Fruit fly (Drosophila melanogaster): Measurements from ENCODE around the gene Pburs.

Gene Pburs

dm6 chr2L:14432410-14433340, 15.5 kb upstream of the Pburs start (continued):
- TF ChIP-seq CG13775 (GFP tag; optimal IDR thresholded peaks at IDR 0.05) (no peak), ind (GFP tag; optimal IDR thresholded peaks at IDR 0.05) (no peak), mirr (GFP tag; optimal IDR thresholded peaks at IDR 0.05) (no peak), ci (GFP tag; IDR thresholded peaks at IDR 0.05) (peak; percentile 60; the same call in 2 of the 3 replicates), CG14860 (GFP tag; IDR thresholded peaks at IDR 0.05; ENCODE audit: partially characterized antibody) (no peak), CG2120 (GFP tag; optimal IDR thresholded peaks at IDR 0.05) (no peak), ranshi (GFP tag; IDR thresholded peaks at IDR 0.05) (no peak), CG18262 (tag; optimal IDR thresholded peaks at IDR 0.05) (no peak), fd96Cb (tag; optimal IDR thresholded peaks at IDR 0.05) (no peak), CG33557 (GFP tag; optimal IDR thresholded peaks at IDR 0.05) (peak; percentile 54), disco-r (GFP tag; optimal IDR thresholded peaks at IDR 0.05) (no peak), seq (GFP tag; IDR thresholded peaks at IDR 0.05) (peak; percentile 18; the same call in 1 of the 2 replicates), CG10274 (GFP tag; optimal IDR thresholded peaks at IDR 0.05) (no peak), Vsx1 (GFP tag; optimal IDR thresholded peaks at IDR 0.05) (peak; percentile 6), CG15601 (tag; optimal IDR thresholded peaks at IDR 0.05) (peak; percentile 26), sens (GFP tag) (peak; percentile 88), Hr78 (GFP tag; optimal IDR thresholded peaks at IDR 0.05) (no peak), slou (GFP tag; optimal IDR thresholded peaks at IDR 0.05) (no peak), Stat92E (GFP tag; optimal IDR thresholded peaks at IDR 0.05) (no peak), Hand (GFP tag; optimal IDR thresholded peaks at IDR 0.05) (no peak), chn (GFP tag; optimal IDR thresholded peaks at IDR 0.05) (no peak), CG10565 (GFP tag; optimal IDR thresholded peaks at IDR 0.05) (no peak), org-1 (GFP tag; optimal IDR thresholded peaks at IDR 0.05) (no peak), CG12299 (tag; optimal IDR thresholded peaks at IDR 0.05) (no peak), Med (GFP tag) (peak; percentile 77), CG30020 (tag; optimal IDR thresholded peaks at IDR 0.05) (no peak), lola (GFP tag; optimal IDR thresholded peaks at IDR 0.05) (peak in 1 of 3 experiments; percentile 36), vnd (GFP tag; IDR thresholded peaks at IDR 0.05; ENCODE audit: partially characterized antibody) (no peak), CG12769 (tag; optimal IDR thresholded peaks at IDR 0.05) (peak; percentile 3), CG32772 (GFP tag; IDR thresholded peaks at IDR 0.05) (no peak), sens-2 (GFP tag; IDR thresholded peaks at IDR 0.05) (peak; percentile 30; the same call in 1 of the 2 replicates), lab (GFP tag; optimal IDR thresholded peaks at IDR 0.05) (peak; percentile 22), CG2678 (tag; optimal IDR thresholded peaks at IDR 0.05) (no peak), CG9215 (GFP tag; IDR thresholded peaks at IDR 0.05) (no peak), GATAe (GFP tag; conservative IDR thresholded peaks at IDR 0.05) (no peak), cg (GFP tag; optimal IDR thresholded peaks at IDR 0.05) (no peak), CG4328 (GFP tag; optimal IDR thresholded peaks at IDR 0.05) (peak; percentile 13), CG9727 (GFP tag; optimal IDR thresholded peaks at IDR 0.05) (peak; percentile 35), CG12071 (GFP tag; optimal IDR thresholded peaks at IDR 0.05) (peak; percentile 5), Dref (GFP tag; IDR thresholded peaks at IDR 0.05) (no peak), Max (GFP tag; optimal IDR thresholded peaks at IDR 0.05) (no peak), al (GFP tag; IDR thresholded peaks at IDR 0.05) (no peak), CG11696 (GFP tag; IDR thresholded peaks at IDR 0.05) (0 out of 2 replicates have a peak, but pooled peaks have one; percentile 41), CG17328 (GFP tag; IDR thresholded peaks at IDR 0.05) (peak; percentile 33; the same call in 1 of the 2 replicates), CG33213 (GFP tag; optimal IDR thresholded peaks at IDR 0.05) (no peak), CG5180 (GFP tag; optimal IDR thresholded peaks at IDR 0.05) (peak; percentile 3), YL-1 (GFP tag; optimal IDR thresholded peaks at IDR 0.05) (no peak)
